Worm (Caenorhabditis elegans) whole organism, L4 larva: ENCODE data around the gene acs-1.

ENCODE experiments used
- F26F4.8 ChIP-seq: fragments of 200-800 bp; sonication (Bioruptor generic); conservative IDR thresholded peaks from 2 replicates; pipeline ENCODE4 v1.3.6; 2022; ENCODE audit warnings: missing genetic modification characterization, missing compliant biosample characterization
- F44E2.7 ChIP-seq: fragments of 200-800 bp; sonication (Bioruptor generic); IDR thresholded peaks from 2 replicates; pipeline ENCODE4 v2.1.2; 2022; ENCODE audit warnings: missing genetic modification characterization, missing compliant biosample characterization
- T20F7.1 ChIP-seq: fragments of 200-800 bp; sonication (Bioruptor generic); optimal IDR thresholded peaks from 2 replicates; lab custom pipeline; 2018; ENCODE audit warnings: mild to moderate bottlenecking, missing genetic modification characterization, missing compliant biosample characterization
- Y48G9A.11 ChIP-seq: fragments of 200-800 bp; sonication (Bioruptor generic); IDR thresholded peaks from 2 replicates; pipeline ENCODE4 v1.3.6; 2022; ENCODE audit warnings: missing genetic modification reagents, missing genetic modification characterization, missing compliant biosample characterization
- Y5F2A.4 ChIP-seq: fragments of 200-800 bp; sonication (Bioruptor generic); optimal IDR thresholded peaks from 2 replicates; lab custom pipeline; 2018; ENCODE audit warnings: mild to moderate bottlenecking, missing genetic modification characterization, missing compliant biosample characterization
- ZK546.5 ChIP-seq, 2 experiments: sonication (generic microtip); optimal IDR thresholded peaks; 2 replicates each; lab custom pipeline; 2017; ENCODE audit warnings: missing biosample characterization in 2 of 2, missing genetic modification characterization in 2 of 2
- aha-1 ChIP-seq: fragments of 150-350 bp; peaks from one replicate; lab custom pipeline; 2014; ENCODE audit warnings: missing biosample characterization, missing genetic modification characterization
- aly-2 ChIP-seq: sonication (generic microtip); optimal IDR thresholded peaks from 2 replicates; lab custom pipeline; 2018; ENCODE audit warnings: missing biosample characterization, missing genetic modification characterization
- attf-4 ChIP-seq: sonication (generic microtip); optimal IDR thresholded peaks from 3 replicates; lab custom pipeline; 2017; ENCODE audit warnings: missing biosample characterization, missing genetic modification characterization
- ceh-28 ChIP-seq: fragments of 150-350 bp; optimal IDR thresholded peaks from 2 replicates; lab custom pipeline; 2014; ENCODE audit warnings: missing biosample characterization, missing genetic modification reagents, missing genetic modification characterization
- ceh-44 ChIP-seq: fragments of 200-800 bp; sonication (Bioruptor generic); IDR thresholded peaks from 2 replicates; pipeline ENCODE4 v1.3.6; 2022; ENCODE audit warnings: missing genetic modification reagents, missing genetic modification characterization, missing compliant biosample characterization
- ceh-62 ChIP-seq: sonication (generic microtip); optimal IDR thresholded peaks from 2 replicates; lab custom pipeline; 2017; ENCODE audit warnings: missing biosample characterization, missing genetic modification characterization
- ces-1 ChIP-seq: fragments of 150-350 bp; sonication (generic microtip); optimal IDR thresholded peaks from 4 replicates; lab custom pipeline; 2014; ENCODE audit warnings: missing biosample characterization, missing genetic modification reagents, missing genetic modification characterization
- cey-2 ChIP-seq: sonication (generic microtip); optimal IDR thresholded peaks from 3 replicates; lab custom pipeline; 2017; ENCODE audit warnings: missing genetic modification characterization, mild to moderate bottlenecking, missing compliant biosample characterization, antibody characterized with exemption, borderline replicate concordance; ENCODE audit not compliant: insufficient read depth
- daf-12 ChIP-seq: fragments of 150-350 bp; optimal IDR thresholded peaks from 2 replicates; lab custom pipeline; 2014; ENCODE audit warnings: missing biosample characterization, missing genetic modification reagents, missing genetic modification characterization
- daf-19 ChIP-seq: fragments of 200-800 bp; sonication (Bioruptor generic); conservative IDR thresholded peaks from 2 replicates; pipeline ENCODE4 v1.3.6; 2022; ENCODE audit warnings: missing genetic modification characterization, missing compliant biosample characterization
- daf-8 ChIP-seq: fragments of 200-800 bp; sonication (Bioruptor generic); IDR thresholded peaks from 2 replicates; pipeline ENCODE4 v1.3.6; 2022; ENCODE audit warnings: missing genetic modification characterization, missing compliant biosample characterization
- dmd-6 ChIP-seq: fragments of 200-800 bp; sonication (Bioruptor generic); IDR thresholded peaks from 2 replicates; pipeline ENCODE4 v1.3.6; 2022; ENCODE audit warnings: missing genetic modification reagents, missing genetic modification characterization, missing compliant biosample characterization
- dmd-9 ChIP-seq: fragments of 200-800 bp; sonication (Bioruptor generic); IDR thresholded peaks from 2 replicates; pipeline ENCODE4 v1.3.6; 2022; ENCODE audit warnings: missing genetic modification reagents, missing genetic modification characterization, missing compliant biosample characterization
- dpl-1 ChIP-seq: fragments of 150-350 bp; optimal IDR thresholded peaks from 2 replicates; lab custom pipeline; 2014; ENCODE audit warnings: missing biosample characterization, missing genetic modification reagents, missing genetic modification characterization
- dve-1 ChIP-seq: sonication (generic microtip); optimal IDR thresholded peaks from 2 replicates; lab custom pipeline; 2017; ENCODE audit warnings: antibody characterized with exemption, mild to moderate bottlenecking, missing genetic modification characterization, missing compliant biosample characterization; ENCODE audit not compliant: insufficient read depth
- egl-27 ChIP-seq: sonication (generic microtip); optimal IDR thresholded peaks from 3 replicates; lab custom pipeline; 2017; ENCODE audit warnings: missing biosample characterization, missing genetic modification reagents, missing genetic modification characterization
- fkh-10 ChIP-seq: fragments of 150-350 bp; optimal IDR thresholded peaks from 2 replicates; lab custom pipeline; 2014; ENCODE audit warnings: missing biosample characterization, missing genetic modification reagents, missing genetic modification characterization
- fos-1 ChIP-seq: fragments of 150-350 bp; optimal IDR thresholded peaks from 2 replicates; lab custom pipeline; 2014; ENCODE audit warnings: missing biosample characterization, missing genetic modification characterization
- hlh-11 ChIP-seq: fragments of 200-800 bp; sonication (Bioruptor generic); optimal IDR thresholded peaks from 2 replicates; lab custom pipeline; 2018; ENCODE audit warnings: mild to moderate bottlenecking, missing genetic modification characterization, missing compliant biosample characterization
- hlh-30 ChIP-seq: sonication (generic microtip); optimal IDR thresholded peaks from 2 replicates; lab custom pipeline; 2017; ENCODE audit warnings: antibody characterized with exemption, mild to moderate bottlenecking, missing genetic modification characterization, missing compliant biosample characterization; ENCODE audit not compliant: insufficient read depth
- lir-3 ChIP-seq: sonication (generic microtip); optimal IDR thresholded peaks from 2 replicates; lab custom pipeline; 2016; ENCODE audit warnings: mild to moderate bottlenecking, missing genetic modification characterization, missing compliant biosample characterization
- mdl-1 ChIP-seq, 2 experiments: fragments of 150-350 bp in 1 of 2; sonication (generic microtip) in 1 of 2; optimal IDR thresholded peaks; 2 replicates each; lab custom pipeline; 2014 to 2017; ENCODE audit warnings: missing biosample characterization in 2 of 2, missing genetic modification characterization in 2 of 2
- mep-1 ChIP-seq: fragments of 150-350 bp; sonication (generic microtip); optimal IDR thresholded peaks from 3 replicates; lab custom pipeline; 2014; ENCODE audit warnings: missing biosample characterization, missing genetic modification characterization
- mxl-2 ChIP-seq: fragments of 200-800 bp; sonication (Bioruptor generic); conservative IDR thresholded peaks from 2 replicates; pipeline ENCODE4 v1.3.6; 2022; ENCODE audit warnings: missing genetic modification reagents, missing genetic modification characterization, missing compliant biosample characterization
- mxl-3 ChIP-seq: fragments of 200-800 bp; sonication (Bioruptor generic); optimal IDR thresholded peaks from 2 replicates; lab custom pipeline; 2018; ENCODE audit warnings: mild to moderate bottlenecking, missing genetic modification characterization, missing compliant biosample characterization
- nhr-11 ChIP-seq: fragments of 150-350 bp; optimal IDR thresholded peaks from 2 replicates; lab custom pipeline; 2014; ENCODE audit warnings: missing biosample characterization, missing genetic modification characterization
- nhr-111 ChIP-seq: fragments of 200-800 bp; sonication (Bioruptor generic); optimal IDR thresholded peaks from 2 replicates; lab custom pipeline; 2018; ENCODE audit warnings: mild to moderate bottlenecking, missing genetic modification characterization, missing compliant biosample characterization
- nhr-25 ChIP-seq: sonication (generic microtip); optimal IDR thresholded peaks from 2 replicates; lab custom pipeline; 2017; ENCODE audit warnings: missing genetic modification characterization, mild to moderate bottlenecking, missing compliant biosample characterization, antibody characterized with exemption, moderate library complexity, borderline replicate concordance; ENCODE audit not compliant: insufficient read depth
- nhr-28 ChIP-seq: fragments of 150-350 bp; optimal IDR thresholded peaks from 2 replicates; lab custom pipeline; 2014; ENCODE audit warnings: missing biosample characterization, missing genetic modification characterization
- nhr-76 ChIP-seq: fragments of 150-350 bp; optimal IDR thresholded peaks from 2 replicates; lab custom pipeline; 2014; ENCODE audit warnings: missing biosample characterization, missing genetic modification characterization
- saeg-2 ChIP-seq: fragments of 200-800 bp; sonication (Bioruptor generic); IDR thresholded peaks from 2 replicates; pipeline ENCODE4 v1.3.6; 2022; ENCODE audit warnings: missing genetic modification reagents, missing genetic modification characterization, missing compliant biosample characterization
- sdz-12 ChIP-seq: fragments of 200-800 bp; sonication (Bioruptor generic); optimal IDR thresholded peaks from 2 replicates; lab custom pipeline; 2018; ENCODE audit warnings: mild to moderate bottlenecking, missing genetic modification characterization, missing compliant biosample characterization
- set-16 ChIP-seq: fragments of 200-800 bp; sonication (Bioruptor generic); IDR thresholded peaks from 2 replicates; pipeline ENCODE4 v1.3.6; 2022; ENCODE audit warnings: missing genetic modification reagents, missing genetic modification characterization, missing compliant biosample characterization
- tag-97 ChIP-seq: fragments of 200-800 bp; sonication (Bioruptor generic); IDR thresholded peaks from 2 replicates; pipeline ENCODE4 v1.3.6; 2022; ENCODE audit warnings: missing genetic modification characterization, missing compliant biosample characterization
- unc-62 ChIP-seq, 3 experiments: fragments of 150-350 bp in 1 of 3; sonication (generic microtip); optimal IDR thresholded peaks in 2 of 3; peaks in 1 of 3; 1 replicate in 1 of 3; 2 replicates in 2 of 3; lab custom pipeline; 2014 to 2017; ENCODE audit warnings: missing biosample characterization in 3 of 3, missing genetic modification characterization in 3 of 3, missing genetic modification reagents in 3 of 3, missing genotype in 1 of 3
- zfp-2 ChIP-seq: sonication (generic microtip); optimal IDR thresholded peaks from 2 replicates; lab custom pipeline; 2016; ENCODE audit warnings: mild to moderate bottlenecking, missing genetic modification characterization, missing compliant biosample characterization
- zip-2 ChIP-seq: fragments of 150-350 bp; optimal IDR thresholded peaks from 2 replicates; lab custom pipeline; 2014; ENCODE audit warnings: missing biosample characterization, missing genetic modification characterization
- ztf-11 ChIP-seq: fragments of 150-350 bp; optimal IDR thresholded peaks from 2 replicates; lab custom pipeline; 2014; ENCODE audit warnings: missing biosample characterization, missing genetic modification characterization

Gene acs-1

DNA sequence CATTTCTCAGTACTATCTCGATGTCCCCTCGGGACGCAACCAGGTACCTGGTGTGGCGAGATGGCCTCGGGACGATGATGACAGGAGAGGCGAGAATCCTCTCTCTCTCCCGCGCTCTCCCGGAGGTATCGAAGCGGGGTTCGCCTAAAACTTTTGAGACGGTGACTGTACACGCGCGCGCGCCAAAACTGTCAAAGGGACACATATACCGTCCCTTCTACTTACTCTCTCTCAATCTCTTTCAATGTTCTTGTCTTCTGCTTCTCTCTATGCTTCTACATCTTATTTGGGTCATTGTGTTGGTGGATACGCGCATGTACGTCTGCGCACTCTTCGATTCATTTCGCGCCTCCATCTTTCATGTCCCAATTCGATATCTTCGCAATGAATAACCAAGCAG, 17.1 kb downstream of the acs-1 start (continued):
- TF ChIP-seq dmd-9 (GFP tag; lab: Robert Waterston, UW) (no peak), daf-12 (no peak), fos-1 (tag; lab: Kevin White, UChicago) (no peak), nhr-11 (no peak), ceh-44 (no peak), fkh-10 (no peak), mxl-3 (GFP tag; lab: Kevin White, UChicago) (peak; percentile 66), hlh-11 (tag; lab: Kevin White, UChicago) (peak; percentile 46), nhr-76 (tag; lab: Kevin White, UChicago) (no peak), mdl-1 (tag; optimal IDR thresholded peaks at IDR 0.05; lab: Kevin White, UChicago) (no peak), nhr-25 (peak; percentile 14), set-16 (GFP tag; lab: Robert Waterston, UW) (peak; percentile 90), tag-97 (GFP tag; lab: Robert Waterston, UW) (no peak), lir-3 (tag; lab: Kevin White, UChicago) (no peak), zip-2 (no peak), T20F7.1 (GFP tag; lab: Kevin White, UChicago) (no peak), daf-8 (GFP tag; lab: Robert Waterston, UW) (no peak), nhr-111 (GFP tag; lab: Kevin White, UChicago) (no peak), ceh-62 (tag; lab: Kevin White, UChicago) (no peak), mep-1 (tag; lab: Kevin White, UChicago) (no peak), zfp-2 (tag; lab: Kevin White, UChicago) (no peak), ztf-11 (no peak), mxl-2 (GFP tag; lab: Robert Waterston, UW) (no peak), saeg-2 (GFP tag; lab: Robert Waterston, UW) (no peak), egl-27 (tag; lab: Kevin White, UChicago) (no peak), unc-62 (GFP tag; optimal IDR thresholded peaks at IDR 0.05 in 1 of 2; lab: Kevin White, UChicago) (peak in 1 of 2 experiments; percentile 97), unc-62 (tag; optimal IDR thresholded peaks at IDR 0.05; lab: Kevin White, UChicago) (no peak), nhr-28 (tag; lab: Kevin White, UChicago) (no peak)

DNA sequence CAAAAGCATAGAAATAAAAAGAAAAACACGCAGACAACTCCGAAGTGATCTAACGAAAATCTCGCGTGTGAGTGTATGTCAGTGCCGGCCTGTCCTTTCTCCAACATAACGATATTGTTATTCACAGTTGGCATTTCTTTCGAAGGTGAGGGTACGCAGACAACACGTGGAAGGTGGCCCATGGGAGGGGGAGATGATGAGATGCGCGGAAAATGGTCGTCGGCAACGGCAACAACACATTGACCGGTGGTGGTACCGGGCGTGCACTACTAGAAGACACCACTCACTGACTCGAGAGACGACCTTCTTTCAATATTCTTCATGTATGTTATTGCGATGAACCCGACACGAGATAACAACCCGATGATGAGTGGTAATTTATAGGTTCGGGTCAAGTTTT, 20.2 kb downstream of the acs-1 start:
- no peak for TF ChIP-seq dpl-1 (GFP tag; lab: Kevin White, UChicago)
- TF ChIP-seq cey-2 = no peak
- no peak for TF ChIP-seq sdz-12 (GFP tag; lab: Kevin White, UChicago)
- TF ChIP-seq ZK546.5 (tag; optimal IDR thresholded peaks at IDR 0.05; lab: Kevin White, UChicago) = no peak
- no peak for TF ChIP-seq Y5F2A.4
- TF ChIP-seq nhr-76 (tag; lab: Kevin White, UChicago) = no peak
- peak; percentile 51 for TF ChIP-seq hlh-30
- TF ChIP-seq aly-2 = no peak
- TF ChIP-seq unc-62 (GFP tag; optimal IDR thresholded peaks at IDR 0.05 in 1 of 2; lab: Kevin White, UChicago) = peak in 1 of 2 experiments; percentile 78
- TF ChIP-seq unc-62 (tag; optimal IDR thresholded peaks at IDR 0.05; lab: Kevin White, UChicago) = no peak
- TF ChIP-seq ceh-28 = no peak
- TF ChIP-seq dmd-6 (GFP tag; lab: Robert Waterston, UW) = no peak
- TF ChIP-seq attf-4 = no peak
- no peak for TF ChIP-seq ces-1 (GFP tag; lab: Kevin White, UChicago)
- peak; percentile 33 for TF ChIP-seq nhr-25
- TF ChIP-seq aha-1 = no peak
- no peak for TF ChIP-seq daf-19 (GFP tag; lab: Robert Waterston, UW)
- TF ChIP-seq mxl-3 (GFP tag; lab: Kevin White, UChicago) = peak; percentile 57
- TF ChIP-seq Y48G9A.11 (GFP tag; lab: Robert Waterston, UW) = no peak
- TF ChIP-seq F26F4.8 (GFP tag; lab: Robert Waterston, UW) = no peak
- TF ChIP-seq dve-1 (tag; lab: Kevin White, UChicago) = no peak
- no peak for TF ChIP-seq F44E2.7 (GFP tag; lab: Robert Waterston, UW)
